Worm (Caenorhabditis elegans) whole organism, L3 larva: ENCODE data around the gene F09C6.10.

Experiments
- aly-2 ChIP-seq: fragments of 150-350 bp; optimal IDR thresholded peaks from 2 replicates; lab custom pipeline; 2014; ENCODE audit warnings: missing biosample characterization, missing genetic modification characterization
- fos-1 ChIP-seq: fragments of 150-350 bp; optimal IDR thresholded peaks from 2 replicates; lab custom pipeline; 2014; ENCODE audit warnings: missing biosample characterization, missing genetic modification characterization
- snpc-4 ChIP-seq: fragments of 150-350 bp; optimal IDR thresholded peaks from 2 replicates; lab custom pipeline; 2014; ENCODE audit warnings: missing biosample characterization, missing genetic modification characterization

ce11 chrV:16893440-16893839 is 22.5 kb downstream of the F09C6.10 start, which contains the start of gene F09C6.15:
- TF ChIP-seq fos-1 (tag; lab: Kevin White, UChicago) (no peak), snpc-4 (tag; lab: Kevin White, UChicago) (no peak), aly-2 (no peak)
